4 fruit fly cellular contexts compared by ENCODE assay signal in the genomic region with DNA sequence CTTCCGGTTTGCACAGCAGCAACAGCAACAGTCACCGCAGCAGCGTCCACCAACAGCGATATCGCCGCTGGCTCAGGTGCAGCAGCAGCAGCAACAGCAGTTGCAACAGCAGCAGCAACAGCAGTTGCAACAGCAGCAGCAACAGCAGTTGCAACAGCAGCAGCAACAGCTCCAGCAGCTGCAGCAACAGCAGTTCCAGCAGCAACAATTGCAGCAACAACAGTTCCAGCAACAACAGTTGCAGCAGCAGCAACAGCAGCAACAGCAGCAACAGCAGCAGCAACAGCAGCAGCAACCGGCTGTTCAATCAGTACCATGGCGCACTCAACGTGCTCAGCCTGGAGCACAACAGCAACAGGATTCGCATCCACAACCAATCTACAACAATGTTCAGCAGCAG.
TF ChIP-seq lines count a peak whose summit lies in the region.

No protein-coding gene starts in this region.

- no peak for TF ChIP-seq CTCF in whole organism, embryonic (GFP tag; optimal IDR thresholded peaks at IDR 0.05; lab: Kevin White, UChicago)

TF ChIP-seq in whole organism, embryonic, 481 proteins besides CTCF, POLR2A, EP300 and RAD21:
- TF ChIP-seq Dfd (GFP tag; optimal IDR thresholded peaks at IDR 0.05; lab: Kevin White, UChicago) (peak in 1 of 2 experiments; percentile 18), Ets65A (GFP tag; lab: Kevin White, UChicago) (peak; percentile 0), Sox100B (GFP tag; optimal IDR thresholded peaks at IDR 0.05; lab: Kevin White, UChicago) (no peak), CG16815 (GFP tag; optimal IDR thresholded peaks at IDR 0.05; lab: Kevin White, UChicago) (no peak), p53 (GFP tag; optimal IDR thresholded peaks at IDR 0.05; lab: Kevin White, UChicago) (no peak)
TF ChIP-seq in whole organism, embryonic: peak in this region for 2.

TF ChIP-seq in whole organism, prepupa, 60 proteins besides CTCF, POLR2A, EP300 and RAD21:
- TF ChIP-seq CG3919 (GFP tag; optimal IDR thresholded peaks at IDR 0.05; lab: Kevin White, UChicago) (peak; percentile 79), Blimp-1 (GFP tag; optimal IDR thresholded peaks at IDR 0.05; lab: Kevin White, UChicago) (no peak)

TF ChIP-seq in whole organism, pupa, 21 proteins besides CTCF, POLR2A, EP300 and RAD21:
- TF ChIP-seq CG10348 (GFP tag; IDR thresholded peaks at IDR 0.05; lab: Robert Waterston, UW) (no peak), CG13204 (GFP tag; optimal IDR thresholded peaks at IDR 0.05; lab: Kevin White, UChicago) (peak; percentile 65), fd96Ca (GFP tag; IDR thresholded peaks at IDR 0.05; lab: Robert Waterston, UW) (no peak), CG9948 (tag; optimal IDR thresholded peaks at IDR 0.05; lab: Kevin White, UChicago) (no peak), CG17806 (tag; optimal IDR thresholded peaks at IDR 0.05; lab: Kevin White, UChicago) (no peak), D1 (tag; optimal IDR thresholded peaks at IDR 0.05; lab: Kevin White, UChicago) (no peak), CG14655 (GFP tag; optimal IDR thresholded peaks at IDR 0.05; lab: Kevin White, UChicago) (no peak)

TF ChIP-seq in whole organism, wandering third instar larva, 38 proteins besides CTCF, POLR2A, EP300 and RAD21:
- TF ChIP-seq Hnf4 (GFP tag; optimal IDR thresholded peaks at IDR 0.05; lab: Kevin White, UChicago): no peak
- no peak for TF ChIP-seq Abd-B (GFP tag; optimal IDR thresholded peaks at IDR 0.05; lab: Kevin White, UChicago)
- TF ChIP-seq Dfd (GFP tag; optimal IDR thresholded peaks at IDR 0.05; lab: Kevin White, UChicago): peak; percentile 85
